Worm (Caenorhabditis elegans) whole organism, L1 larva: Measurements from ENCODE around the gene taap-1.
A peak's percentile ranks its signal among the peaks of the same experiment; 100 is the strongest.

Experiments
- C16A3.4 ChIP-seq: fragments of 150-350 bp; optimal IDR thresholded peaks from 2 replicates; lab custom pipeline; 2014; ENCODE audit warnings: missing biosample characterization, missing genetic modification characterization
- C34B4.2 ChIP-seq: sonication (generic microtip); optimal IDR thresholded peaks from 2 replicates; lab custom pipeline; 2017; ENCODE audit warnings: mild to moderate bottlenecking, missing genetic modification characterization, missing compliant biosample characterization
- F16B12.6 ChIP-seq: fragments of 150-350 bp; optimal IDR thresholded peaks from 2 replicates; lab custom pipeline; 2014; ENCODE audit warnings: missing biosample characterization, missing genetic modification characterization
- Y116A8C.19 ChIP-seq: sonication (generic microtip); optimal IDR thresholded peaks from 2 replicates; lab custom pipeline; 2016; ENCODE audit warnings: missing compliant biosample characterization, missing genetic modification characterization, borderline replicate concordance
- alr-1 ChIP-seq: fragments of 200-800 bp; sonication (Bioruptor generic); optimal IDR thresholded peaks from 2 replicates; lab custom pipeline; 2018; ENCODE audit warnings: borderline replicate concordance, mild to moderate bottlenecking, missing genetic modification characterization, missing compliant biosample characterization
- aly-2 ChIP-seq: fragments of 150-350 bp; optimal IDR thresholded peaks from 2 replicates; lab custom pipeline; 2014; ENCODE audit warnings: missing biosample characterization, missing genetic modification characterization
- blmp-1 ChIP-seq: fragments of 150-350 bp; optimal IDR thresholded peaks from 2 replicates; lab custom pipeline; 2014; ENCODE audit warnings: missing biosample characterization, missing genetic modification characterization
- ceh-63 ChIP-seq: fragments of 200-800 bp; sonication (Bioruptor generic); optimal IDR thresholded peaks from 2 replicates; lab custom pipeline; 2018; ENCODE audit warnings: mild to moderate bottlenecking, missing genetic modification characterization, missing compliant biosample characterization
- ceh-8 ChIP-seq: fragments of 200-800 bp; sonication (Bioruptor generic); optimal IDR thresholded peaks from 2 replicates; lab custom pipeline; 2018; ENCODE audit warnings: mild to moderate bottlenecking, missing genetic modification characterization, moderate library complexity, missing compliant biosample characterization
- ceh-82 ChIP-seq, 3 experiments: fragments of 150-350 bp in 1 of 3; sonication (generic microtip) in 2 of 3; optimal IDR thresholded peaks; 2 replicates each; lab custom pipeline; 2014 to 2017; ENCODE audit warnings: missing biosample characterization in 3 of 3, missing genetic modification characterization in 3 of 3
- dpl-1 ChIP-seq, 3 experiments: fragments of 150-350 bp in 2 of 3; sonication (generic microtip) in 1 of 3; optimal IDR thresholded peaks; 2 replicates each; lab custom pipeline; 2014 to 2017; ENCODE audit warnings: missing biosample characterization in 3 of 3, missing genetic modification characterization in 3 of 3, missing genetic modification reagents in 3 of 3
- efl-1 ChIP-seq, 4 experiments: fragments of 150-350 bp; optimal IDR thresholded peaks in 3 of 4; peaks in 1 of 4; 1 replicate in 1 of 4; 2 replicates in 3 of 4; lab custom pipeline; 2014; ENCODE audit warnings: missing biosample characterization in 2 of 4, missing genetic modification characterization in 2 of 4, missing genetic modification reagents in 2 of 4
- elt-2 ChIP-seq: sonication (generic microtip); optimal IDR thresholded peaks from 2 replicates; lab custom pipeline; 2016; ENCODE audit warnings: missing genetic modification characterization, mild to moderate bottlenecking, inconsistent platforms, missing compliant biosample characterization, missing genetic modification reagents
- elt-3 ChIP-seq, 6 experiments: fragments of 150-350 bp in 1 of 6; sonication (generic microtip); optimal IDR thresholded peaks; 2 replicates each; lab custom pipeline; 2017 to 2018; ENCODE audit warnings: missing biosample characterization in 6 of 6, missing genetic modification characterization in 6 of 6, inconsistent platforms in 1 of 6
- ets-5 ChIP-seq: fragments of 200-800 bp; sonication (Bioruptor generic); IDR thresholded peaks from 2 replicates; pipeline ENCODE4 v1.3.6; 2022; ENCODE audit warnings: missing genetic modification characterization, missing compliant biosample characterization
- fkh-10 ChIP-seq: sonication (generic microtip); optimal IDR thresholded peaks from 2 replicates; lab custom pipeline; 2017; ENCODE audit warnings: missing biosample characterization, missing genetic modification reagents, missing genetic modification characterization
- fkh-4 ChIP-seq: sonication (generic microtip); optimal IDR thresholded peaks from 2 replicates; lab custom pipeline; 2016; ENCODE audit warnings: missing compliant biosample characterization, missing genetic modification characterization, borderline replicate concordance
- fkh-8 ChIP-seq: sonication (generic microtip); optimal IDR thresholded peaks from 2 replicates; lab custom pipeline; 2016; ENCODE audit warnings: mild to moderate bottlenecking, missing genetic modification characterization, missing compliant biosample characterization
- fos-1 ChIP-seq: fragments of 150-350 bp; optimal IDR thresholded peaks from 2 replicates; lab custom pipeline; 2014; ENCODE audit warnings: missing biosample characterization, missing genetic modification characterization
- hlh-17 ChIP-seq: fragments of 200-800 bp; sonication (Bioruptor generic); optimal IDR thresholded peaks from 2 replicates; lab custom pipeline; 2018; ENCODE audit warnings: missing genetic modification characterization, mild to moderate bottlenecking, missing compliant biosample characterization, moderate library complexity, borderline replicate concordance
- hpl-2 ChIP-seq: fragments of 150-350 bp; optimal IDR thresholded peaks from 2 replicates; lab custom pipeline; 2014; ENCODE audit warnings: missing biosample characterization, missing genetic modification reagents, missing genetic modification characterization
- irx-1 ChIP-seq: sonication (generic microtip); optimal IDR thresholded peaks from 2 replicates; lab custom pipeline; 2016; ENCODE audit warnings: missing genetic modification characterization, missing compliant biosample characterization
- jun-1 ChIP-seq: fragments of 150-350 bp; optimal IDR thresholded peaks from 2 replicates; lab custom pipeline; 2014; ENCODE audit warnings: missing biosample characterization, missing genetic modification reagents, missing genetic modification characterization
- lin-15B ChIP-seq: fragments of 150-350 bp; sonication (generic microtip); optimal IDR thresholded peaks from 3 replicates; lab custom pipeline; 2014; ENCODE audit warnings: missing biosample characterization, missing genetic modification characterization
- lin-35 ChIP-seq, 2 experiments: fragments of 150-350 bp; optimal IDR thresholded peaks; 2 replicates each; lab custom pipeline; 2014; ENCODE audit warnings: missing biosample characterization in 2 of 2, missing genetic modification characterization in 2 of 2, missing genetic modification reagents in 2 of 2
- lsy-2 ChIP-seq, 2 experiments: fragments of 150-350 bp; optimal IDR thresholded peaks; 2 replicates each; lab custom pipeline; 2014; ENCODE audit warnings: missing biosample characterization in 2 of 2, missing genetic modification characterization in 2 of 2
- mdl-1 ChIP-seq, 2 experiments: fragments of 150-350 bp; optimal IDR thresholded peaks; 2 replicates each; lab custom pipeline; 2014 to 2017; ENCODE audit warnings: missing biosample characterization in 2 of 2, missing genetic modification characterization in 2 of 2, inconsistent platforms in 1 of 2
- mef-2 ChIP-seq: fragments of 150-350 bp; optimal IDR thresholded peaks from 2 replicates; lab custom pipeline; 2014; ENCODE audit warnings: missing biosample characterization, missing genetic modification characterization
- nhr-11 ChIP-seq: fragments of 150-350 bp; optimal IDR thresholded peaks from 2 replicates; lab custom pipeline; 2014; ENCODE audit warnings: missing biosample characterization, missing genetic modification characterization
- nhr-47 ChIP-seq: sonication (generic microtip); optimal IDR thresholded peaks from 2 replicates; lab custom pipeline; 2016; ENCODE audit warnings: mild to moderate bottlenecking, missing genetic modification characterization, moderate library complexity, missing compliant biosample characterization
- nhr-77 ChIP-seq: fragments of 150-350 bp; optimal IDR thresholded peaks from 2 replicates; lab custom pipeline; 2014; ENCODE audit warnings: missing biosample characterization, missing genetic modification characterization
- nhr-84 ChIP-seq: sonication (generic microtip); optimal IDR thresholded peaks from 2 replicates; lab custom pipeline; 2017; ENCODE audit warnings: missing biosample characterization, missing genetic modification characterization
- nhr-85 ChIP-seq: sonication (generic microtip); peaks from one replicate; lab custom pipeline; 2016; ENCODE audit warnings: missing genetic modification characterization, inconsistent platforms, missing compliant biosample characterization
- nhr-90 ChIP-seq: sonication (generic microtip); optimal IDR thresholded peaks from 2 replicates; lab custom pipeline; 2016; ENCODE audit warnings: mild to moderate bottlenecking, missing genetic modification characterization, missing compliant biosample characterization; ENCODE audit not compliant: poor library complexity
- pax-3 ChIP-seq: fragments of 200-800 bp; sonication (Bioruptor generic); optimal IDR thresholded peaks from 2 replicates; lab custom pipeline; 2018; ENCODE audit warnings: mild to moderate bottlenecking, missing genetic modification characterization, moderate library complexity, missing compliant biosample characterization
- rnt-1 ChIP-seq: sonication (generic microtip); optimal IDR thresholded peaks from 2 replicates; lab custom pipeline; 2016; ENCODE audit warnings: mild to moderate bottlenecking, missing genetic modification characterization, moderate library complexity, missing compliant biosample characterization
- snu-23 ChIP-seq: sonication (generic microtip); optimal IDR thresholded peaks from 2 replicates; lab custom pipeline; 2016; ENCODE audit warnings: missing genetic modification characterization, missing compliant biosample characterization
- sup-37 ChIP-seq: fragments of 200-800 bp; sonication (Bioruptor generic); optimal IDR thresholded peaks from 2 replicates; lab custom pipeline; 2018; ENCODE audit warnings: mild to moderate bottlenecking, missing genetic modification characterization, missing compliant biosample characterization
- swsn-7 ChIP-seq: sonication (generic microtip); optimal IDR thresholded peaks from 2 replicates; lab custom pipeline; 2016; ENCODE audit warnings: missing genetic modification characterization, missing compliant biosample characterization
- tbx-2 ChIP-seq: sonication (generic microtip); optimal IDR thresholded peaks from 2 replicates; lab custom pipeline; 2016; ENCODE audit warnings: missing genetic modification characterization, missing compliant biosample characterization
- unc-130 ChIP-seq: fragments of 150-350 bp; optimal IDR thresholded peaks from 2 replicates; lab custom pipeline; 2017; ENCODE audit warnings: missing biosample characterization, missing genetic modification characterization, inconsistent platforms
- unc-86 ChIP-seq: sonication (generic microtip); optimal IDR thresholded peaks from 2 replicates; lab custom pipeline; 2016; ENCODE audit warnings: missing genetic modification characterization, missing compliant biosample characterization
- xbp-1 ChIP-seq: sonication (generic microtip); optimal IDR thresholded peaks from 2 replicates; lab custom pipeline; 2016; ENCODE audit warnings: missing genetic modification characterization, missing compliant biosample characterization
- zip-4 ChIP-seq: fragments of 200-800 bp; sonication (Bioruptor generic); optimal IDR thresholded peaks from 2 replicates; lab custom pipeline; 2018; ENCODE audit warnings: mild to moderate bottlenecking, missing genetic modification characterization, moderate library complexity, missing compliant biosample characterization
- ztf-11 ChIP-seq, 2 experiments: sonication (generic microtip); optimal IDR thresholded peaks; 2 replicates each; lab custom pipeline; 2016 to 2017; ENCODE audit warnings: missing genetic modification characterization in 2 of 2, missing biosample characterization in 1 of 2, missing compliant biosample characterization in 1 of 2
- ztf-4 ChIP-seq: fragments of 150-350 bp; optimal IDR thresholded peaks from 2 replicates; lab custom pipeline; 2014; ENCODE audit warnings: missing biosample characterization, missing genetic modification characterization

Gene taap-1

DNA sequence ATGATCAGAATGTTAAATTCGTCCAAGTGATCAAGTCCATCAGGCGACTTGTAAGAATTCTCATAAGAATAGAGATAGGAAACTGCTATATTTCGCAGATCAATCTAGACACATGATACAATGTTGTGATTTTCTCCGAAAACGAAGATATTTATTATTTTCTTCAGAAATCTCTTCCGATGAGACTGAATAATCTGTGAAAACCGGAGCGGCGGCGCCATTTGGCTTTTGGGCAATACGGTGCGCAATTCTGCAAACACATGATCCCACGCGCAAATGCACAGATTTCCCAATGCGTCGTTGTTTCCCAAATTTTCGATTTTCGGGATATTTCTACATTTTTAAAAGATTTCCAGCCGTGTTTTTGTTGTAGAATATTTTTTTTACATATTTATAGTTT lies 41.5 kb downstream of the taap-1 start (continued):
- TF ChIP-seq fkh-4 = no peak

DNA sequence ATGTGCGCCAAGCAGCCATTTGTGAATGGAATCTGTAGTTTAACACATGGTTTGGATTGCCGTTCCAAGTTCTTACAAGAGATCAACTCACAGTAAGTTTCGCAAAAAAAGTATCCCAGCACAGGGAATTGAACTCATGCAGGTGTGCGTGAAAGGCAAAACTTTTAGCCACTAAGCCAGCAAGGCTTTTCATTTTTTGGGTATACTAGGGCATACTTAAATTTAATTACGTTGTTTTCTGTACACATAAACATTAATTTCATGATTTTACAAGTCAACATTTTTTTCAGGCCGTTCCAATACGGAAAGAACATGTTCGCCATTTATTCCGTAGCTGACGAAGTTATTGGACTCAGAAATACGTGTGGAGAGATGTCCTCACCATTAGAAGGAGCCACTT lies 42.2 kb downstream of the taap-1 start:
- TF ChIP-seq nhr-11 (tag; lab: Kevin White, UChicago) (no peak), mef-2 (no peak), unc-86 (tag; lab: Kevin White, UChicago) (no peak), nhr-85 (tag; lab: Kevin White, UChicago) (no peak), elt-2 (no peak), efl-1 (optimal IDR thresholded peaks at IDR 0.05; lab: Kevin White, UChicago) (no peak), efl-1 (GFP tag; optimal IDR thresholded peaks at IDR 0.05 in 1 of 2; lab: Kevin White, UChicago) (peak in 1 of 2 experiments; percentile 91), hpl-2 (GFP tag; lab: Kevin White, UChicago) (no peak), lsy-2 (tag; optimal IDR thresholded peaks at IDR 0.05; lab: Kevin White, UChicago) (peak in 1 of 2 experiments; percentile 16), F16B12.6 (peak; percentile 0), ets-5 (GFP tag; lab: Robert Waterston, UW) (no peak)

DNA sequence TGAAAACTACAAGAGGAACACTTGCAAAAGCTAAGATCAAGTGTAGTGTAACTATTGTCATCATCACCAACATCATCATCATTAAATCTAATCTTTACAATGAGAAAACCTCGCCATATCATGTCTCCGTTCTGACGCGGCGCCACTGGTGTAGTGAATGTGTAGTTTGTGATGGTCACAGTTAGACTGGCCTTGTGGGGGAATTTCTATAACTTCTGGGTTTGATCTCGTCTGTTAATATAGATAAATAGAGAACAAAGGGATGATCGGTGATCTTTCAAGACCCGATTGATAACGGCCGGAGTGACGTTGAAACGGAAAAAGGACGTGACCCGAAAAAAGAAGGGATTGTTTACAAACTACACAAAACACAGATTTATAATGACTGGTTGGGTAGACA lies 42.9 kb downstream of the taap-1 start:
- TF ChIP-seq elt-2 = no peak
- TF ChIP-seq efl-1 (optimal IDR thresholded peaks at IDR 0.05; lab: Kevin White, UChicago) = no peak
- TF ChIP-seq efl-1 (GFP tag; optimal IDR thresholded peaks at IDR 0.05 in 1 of 2; lab: Kevin White, UChicago) = peak in 1 of 2 experiments; percentile 90
- no peak for TF ChIP-seq nhr-11 (tag; lab: Kevin White, UChicago)
- TF ChIP-seq swsn-7 (tag; lab: Kevin White, UChicago) = no peak
- no peak for TF ChIP-seq nhr-84 (tag; lab: Kevin White, UChicago)
- TF ChIP-seq sup-37 (GFP tag; lab: Kevin White, UChicago) = no peak
- TF ChIP-seq fkh-4 = no peak
- TF ChIP-seq alr-1 (tag; lab: Kevin White, UChicago) = no peak
- TF ChIP-seq fkh-10 (GFP tag; lab: Kevin White, UChicago) = no peak
- TF ChIP-seq pax-3 = no peak
- no peak for TF ChIP-seq fkh-8
- no peak for TF ChIP-seq Y116A8C.19 (tag; lab: Kevin White, UChicago)
- TF ChIP-seq hpl-2 (GFP tag; lab: Kevin White, UChicago) = no peak
- TF ChIP-seq ztf-4 (tag; lab: Kevin White, UChicago) = no peak
- no peak for TF ChIP-seq nhr-47 (tag; lab: Kevin White, UChicago)
- TF ChIP-seq jun-1 = no peak
- TF ChIP-seq aly-2 = no peak
- TF ChIP-seq lsy-2 (tag; optimal IDR thresholded peaks at IDR 0.05; lab: Kevin White, UChicago) = no peak
- no peak for TF ChIP-seq ztf-11 (tag; optimal IDR thresholded peaks at IDR 0.05; lab: Kevin White, UChicago)
- no peak for TF ChIP-seq lin-15B (tag; lab: Kevin White, UChicago)
- TF ChIP-seq elt-3 (tag; optimal IDR thresholded peaks at IDR 0.05; lab: Kevin White, UChicago) = peak in 5 of 6 experiments; percentile 19 to 98 (median 87)
- peak; percentile 77 for TF ChIP-seq blmp-1
- TF ChIP-seq nhr-90 (tag; lab: Kevin White, UChicago) = peak; percentile 52
- peak; percentile 6 for TF ChIP-seq rnt-1 (tag; lab: Kevin White, UChicago)
- peak; percentile 48 for TF ChIP-seq snu-23 (GFP tag; lab: Kevin White, UChicago)
- no peak for TF ChIP-seq xbp-1
- TF ChIP-seq ceh-82 (tag; optimal IDR thresholded peaks at IDR 0.05; lab: Kevin White, UChicago) = no peak
- no peak for TF ChIP-seq irx-1
- peak; percentile 30 for TF ChIP-seq tbx-2 (tag; lab: Kevin White, UChicago)
- no peak for TF ChIP-seq ets-5 (GFP tag; lab: Robert Waterston, UW)
- no peak for TF ChIP-seq ceh-8 (GFP tag; lab: Kevin White, UChicago)
- no peak for TF ChIP-seq nhr-77
- TF ChIP-seq hlh-17 (GFP tag; lab: Kevin White, UChicago) = no peak
- TF ChIP-seq mdl-1 (tag; optimal IDR thresholded peaks at IDR 0.05; lab: Kevin White, UChicago) = peak in 1 of 2 experiments; percentile 51
- TF ChIP-seq C34B4.2 (tag; lab: Kevin White, UChicago) = no peak
- no peak for TF ChIP-seq fos-1 (tag; lab: Kevin White, UChicago)
- TF ChIP-seq unc-130 (tag; lab: Kevin White, UChicago) = no peak
- no peak for TF ChIP-seq zip-4
- TF ChIP-seq lin-35 (GFP tag; optimal IDR thresholded peaks at IDR 0.05; lab: Kevin White, UChicago) = no peak
- peak; percentile 95 for TF ChIP-seq nhr-85 (tag; lab: Kevin White, UChicago)
- TF ChIP-seq dpl-1 (GFP tag; optimal IDR thresholded peaks at IDR 0.05; lab: Kevin White, UChicago) = peak in 1 of 3 experiments; percentile 1
- TF ChIP-seq ceh-63 (GFP tag; lab: Kevin White, UChicago) = no peak
- TF ChIP-seq mef-2 = no peak
- no peak for TF ChIP-seq C16A3.4 (tag; lab: Kevin White, UChicago)
